Worm (Caenorhabditis elegans) whole organism, L1 larva: Measurements from ENCODE around the gene exc-1.
A peak's percentile ranks its signal among the peaks of the same experiment; 100 is the strongest.

Experiments
- F16B12.6 ChIP-seq: fragments of 150-350 bp; optimal IDR thresholded peaks from 2 replicates; lab custom pipeline; 2014; ENCODE audit warnings: missing biosample characterization, missing genetic modification characterization
- Y116A8C.19 ChIP-seq: sonication (generic microtip); optimal IDR thresholded peaks from 2 replicates; lab custom pipeline; 2016; ENCODE audit warnings: missing compliant biosample characterization, missing genetic modification characterization, borderline replicate concordance
- ama-1 ChIP-seq: fragments of 150-350 bp; optimal IDR thresholded peaks from 2 replicates; lab custom pipeline; 2014
- blmp-1 ChIP-seq: fragments of 150-350 bp; optimal IDR thresholded peaks from 2 replicates; lab custom pipeline; 2014; ENCODE audit warnings: missing biosample characterization, missing genetic modification characterization
- ceh-88 ChIP-seq: fragments of 200-800 bp; sonication (Bioruptor generic); IDR thresholded peaks from 2 replicates; pipeline ENCODE4 v1.3.6; 2022; ENCODE audit warnings: missing genetic modification characterization, missing compliant biosample characterization
- dpl-1 ChIP-seq, 3 experiments: fragments of 150-350 bp in 2 of 3; sonication (generic microtip) in 1 of 3; optimal IDR thresholded peaks; 2 replicates each; lab custom pipeline; 2014 to 2017; ENCODE audit warnings: missing biosample characterization in 3 of 3, missing genetic modification characterization in 3 of 3, missing genetic modification reagents in 3 of 3
- efl-1 ChIP-seq, 4 experiments: fragments of 150-350 bp; optimal IDR thresholded peaks in 3 of 4; peaks in 1 of 4; 1 replicate in 1 of 4; 2 replicates in 3 of 4; lab custom pipeline; 2014; ENCODE audit warnings: missing biosample characterization in 2 of 4, missing genetic modification characterization in 2 of 4, missing genetic modification reagents in 2 of 4
- efl-3 ChIP-seq: fragments of 200-800 bp; sonication (Bioruptor generic); optimal IDR thresholded peaks from 2 replicates; lab custom pipeline; 2018; ENCODE audit warnings: mild to moderate bottlenecking, missing genetic modification characterization, missing compliant biosample characterization
- elt-2 ChIP-seq: sonication (generic microtip); optimal IDR thresholded peaks from 2 replicates; lab custom pipeline; 2016; ENCODE audit warnings: missing genetic modification characterization, mild to moderate bottlenecking, inconsistent platforms, missing compliant biosample characterization, missing genetic modification reagents
- elt-3 ChIP-seq, 6 experiments: fragments of 150-350 bp in 1 of 6; sonication (generic microtip); optimal IDR thresholded peaks; 2 replicates each; lab custom pipeline; 2017 to 2018; ENCODE audit warnings: missing biosample characterization in 6 of 6, missing genetic modification characterization in 6 of 6, inconsistent platforms in 1 of 6
- grh-1 ChIP-seq: fragments of 200-800 bp; sonication (Bioruptor generic); IDR thresholded peaks from 2 replicates; pipeline ENCODE4 v1.3.6; 2022; ENCODE audit warnings: missing genetic modification reagents, missing genetic modification characterization, missing compliant biosample characterization
- hlh-4 ChIP-seq: sonication (generic microtip); optimal IDR thresholded peaks from 2 replicates; lab custom pipeline; 2016; ENCODE audit warnings: mild to moderate bottlenecking, missing genetic modification characterization, missing compliant biosample characterization
- irx-1 ChIP-seq: sonication (generic microtip); optimal IDR thresholded peaks from 2 replicates; lab custom pipeline; 2016; ENCODE audit warnings: missing genetic modification characterization, missing compliant biosample characterization
- lin-14 ChIP-seq: fragments of 200-800 bp; sonication (Bioruptor generic); optimal IDR thresholded peaks from 2 replicates; lab custom pipeline; 2018; ENCODE audit warnings: mild to moderate bottlenecking, missing genetic modification characterization, moderate library complexity, missing compliant biosample characterization
- lin-35 ChIP-seq, 2 experiments: fragments of 150-350 bp; optimal IDR thresholded peaks; 2 replicates each; lab custom pipeline; 2014; ENCODE audit warnings: missing biosample characterization in 2 of 2, missing genetic modification characterization in 2 of 2, missing genetic modification reagents in 2 of 2
- lsy-2 ChIP-seq, 2 experiments: fragments of 150-350 bp; optimal IDR thresholded peaks; 2 replicates each; lab custom pipeline; 2014; ENCODE audit warnings: missing biosample characterization in 2 of 2, missing genetic modification characterization in 2 of 2
- mdl-1 ChIP-seq, 2 experiments: fragments of 150-350 bp; optimal IDR thresholded peaks; 2 replicates each; lab custom pipeline; 2014 to 2017; ENCODE audit warnings: missing biosample characterization in 2 of 2, missing genetic modification characterization in 2 of 2, inconsistent platforms in 1 of 2
- mep-1 ChIP-seq: fragments of 150-350 bp; optimal IDR thresholded peaks from 2 replicates; lab custom pipeline; 2014; ENCODE audit warnings: missing biosample characterization, missing genetic modification characterization
- nhr-19 ChIP-seq: fragments of 200-800 bp; sonication (Bioruptor generic); conservative IDR thresholded peaks from 2 replicates; pipeline ENCODE4 v1.3.6; 2022; ENCODE audit warnings: missing genetic modification characterization, missing compliant biosample characterization
- nhr-20 ChIP-seq: sonication (generic microtip); optimal IDR thresholded peaks from 2 replicates; lab custom pipeline; 2016; ENCODE audit warnings: mild to moderate bottlenecking, missing genetic modification characterization, missing compliant biosample characterization
- nhr-47 ChIP-seq: sonication (generic microtip); optimal IDR thresholded peaks from 2 replicates; lab custom pipeline; 2016; ENCODE audit warnings: mild to moderate bottlenecking, missing genetic modification characterization, moderate library complexity, missing compliant biosample characterization
- nhr-71 ChIP-seq: sonication (generic microtip); optimal IDR thresholded peaks from 2 replicates; lab custom pipeline; 2016; ENCODE audit warnings: mild to moderate bottlenecking, missing genetic modification characterization, moderate library complexity, missing compliant biosample characterization
- nhr-85 ChIP-seq: sonication (generic microtip); peaks from one replicate; lab custom pipeline; 2016; ENCODE audit warnings: missing genetic modification characterization, inconsistent platforms, missing compliant biosample characterization
- pag-3 ChIP-seq: sonication (generic microtip); optimal IDR thresholded peaks from 2 replicates; lab custom pipeline; 2017; ENCODE audit warnings: missing genetic modification characterization, mild to moderate bottlenecking, missing compliant biosample characterization, antibody characterized with exemption, borderline replicate concordance; ENCODE audit not compliant: insufficient read depth
- pax-3 ChIP-seq: fragments of 200-800 bp; sonication (Bioruptor generic); optimal IDR thresholded peaks from 2 replicates; lab custom pipeline; 2018; ENCODE audit warnings: mild to moderate bottlenecking, missing genetic modification characterization, moderate library complexity, missing compliant biosample characterization
- skn-1 ChIP-seq: fragments of 150-350 bp; optimal IDR thresholded peaks from 2 replicates; lab custom pipeline; 2014; ENCODE audit warnings: missing biosample characterization, missing genetic modification characterization
- snpc-4 ChIP-seq: fragments of 150-350 bp; optimal IDR thresholded peaks from 2 replicates; lab custom pipeline; 2014; ENCODE audit warnings: missing biosample characterization, missing genetic modification characterization
- snu-23 ChIP-seq: sonication (generic microtip); optimal IDR thresholded peaks from 2 replicates; lab custom pipeline; 2016; ENCODE audit warnings: missing genetic modification characterization, missing compliant biosample characterization
- sox-4 ChIP-seq: sonication (generic microtip); optimal IDR thresholded peaks from 2 replicates; lab custom pipeline; 2016; ENCODE audit warnings: missing genetic modification characterization, missing compliant biosample characterization
- sup-37 ChIP-seq: fragments of 200-800 bp; sonication (Bioruptor generic); optimal IDR thresholded peaks from 2 replicates; lab custom pipeline; 2018; ENCODE audit warnings: mild to moderate bottlenecking, missing genetic modification characterization, missing compliant biosample characterization
- unc-62 ChIP-seq: fragments of 150-350 bp; optimal IDR thresholded peaks from 2 replicates; lab custom pipeline; 2014; ENCODE audit warnings: missing biosample characterization, missing genetic modification reagents, missing genetic modification characterization
- unc-86 ChIP-seq: sonication (generic microtip); optimal IDR thresholded peaks from 2 replicates; lab custom pipeline; 2016; ENCODE audit warnings: missing genetic modification characterization, missing compliant biosample characterization
- xbp-1 ChIP-seq: sonication (generic microtip); optimal IDR thresholded peaks from 2 replicates; lab custom pipeline; 2016; ENCODE audit warnings: missing genetic modification characterization, missing compliant biosample characterization
- zag-1 ChIP-seq: fragments of 150-350 bp; optimal IDR thresholded peaks from 2 replicates; lab custom pipeline; 2014; ENCODE audit warnings: missing biosample characterization, missing genetic modification characterization

Gene exc-1

DNA sequence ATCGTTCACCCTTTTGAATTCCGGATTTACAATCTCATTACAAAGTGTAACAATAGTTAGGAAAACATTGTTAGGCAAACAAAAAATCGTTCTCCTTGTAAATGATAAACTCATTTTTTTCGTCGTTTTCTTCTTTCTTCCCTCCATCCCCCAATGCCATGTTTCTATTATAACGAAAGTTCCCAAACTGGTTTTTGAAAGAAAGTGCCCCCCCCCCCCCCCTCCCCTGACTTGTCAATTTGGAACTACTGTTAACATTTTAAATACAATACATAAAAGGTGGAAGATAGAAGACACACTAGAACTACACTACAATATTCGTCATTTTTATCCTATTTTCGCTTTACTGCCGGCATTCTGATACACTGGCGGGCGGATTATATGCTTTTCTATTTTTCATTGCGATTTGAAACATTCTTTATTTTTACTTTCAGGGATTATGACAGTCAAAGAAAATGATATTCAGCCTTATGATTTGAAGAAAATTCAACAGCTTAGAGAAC, 30.9 kb downstream of the exc-1 start, which contains the start of gene R03A10.5:
Gene R03A10.5 (plus strand): TSS at position 431 of the 503 bp plus-strand sequence.
- no peak for TF ChIP-seq lin-35 (GFP tag; optimal IDR thresholded peaks at IDR 0.05; lab: Kevin White, UChicago)
- TF ChIP-seq nhr-19 (GFP tag; lab: Robert Waterston, UW), result 0 out of 2 replicates have a peak, but pooled peaks have one; percentile 5
- peak; percentile 75 for TF ChIP-seq grh-1
- TF ChIP-seq nhr-85 (tag; lab: Kevin White, UChicago), result peak; percentile 81
- TF ChIP-seq lin-14 (GFP tag; lab: Kevin White, UChicago), result peak; percentile 61
- peak; percentile 38 for TF ChIP-seq blmp-1 (tag; lab: Kevin White, UChicago)
- no peak for TF ChIP-seq mdl-1 (tag; optimal IDR thresholded peaks at IDR 0.05; lab: Kevin White, UChicago)

DNA sequence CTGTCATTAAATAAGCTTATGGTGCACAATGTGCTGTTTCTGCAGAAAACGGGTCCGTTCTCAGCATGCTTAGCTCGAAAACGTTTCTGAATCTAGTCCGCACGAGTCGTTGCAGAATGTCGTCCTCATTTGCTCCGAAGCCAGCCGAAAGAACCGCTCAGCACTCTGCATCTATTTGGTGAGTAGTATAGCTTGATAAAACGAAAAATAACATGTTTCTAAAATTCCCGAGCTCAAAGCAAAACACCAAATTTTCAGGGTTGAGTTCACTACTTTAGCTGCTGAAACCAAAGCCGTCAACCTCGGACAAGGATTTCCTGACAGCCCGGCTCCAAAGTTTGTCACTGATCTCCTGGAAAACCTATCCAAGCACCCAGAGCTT, 35.5 kb downstream of the exc-1 start, which contains the start of gene nkat-3:
Gene nkat-3 (plus strand): TSS at position 46 of the 382 bp plus-strand sequence.
- TF ChIP-seq grh-1 (no peak), unc-86 (tag; lab: Kevin White, UChicago) (no peak)

DNA sequence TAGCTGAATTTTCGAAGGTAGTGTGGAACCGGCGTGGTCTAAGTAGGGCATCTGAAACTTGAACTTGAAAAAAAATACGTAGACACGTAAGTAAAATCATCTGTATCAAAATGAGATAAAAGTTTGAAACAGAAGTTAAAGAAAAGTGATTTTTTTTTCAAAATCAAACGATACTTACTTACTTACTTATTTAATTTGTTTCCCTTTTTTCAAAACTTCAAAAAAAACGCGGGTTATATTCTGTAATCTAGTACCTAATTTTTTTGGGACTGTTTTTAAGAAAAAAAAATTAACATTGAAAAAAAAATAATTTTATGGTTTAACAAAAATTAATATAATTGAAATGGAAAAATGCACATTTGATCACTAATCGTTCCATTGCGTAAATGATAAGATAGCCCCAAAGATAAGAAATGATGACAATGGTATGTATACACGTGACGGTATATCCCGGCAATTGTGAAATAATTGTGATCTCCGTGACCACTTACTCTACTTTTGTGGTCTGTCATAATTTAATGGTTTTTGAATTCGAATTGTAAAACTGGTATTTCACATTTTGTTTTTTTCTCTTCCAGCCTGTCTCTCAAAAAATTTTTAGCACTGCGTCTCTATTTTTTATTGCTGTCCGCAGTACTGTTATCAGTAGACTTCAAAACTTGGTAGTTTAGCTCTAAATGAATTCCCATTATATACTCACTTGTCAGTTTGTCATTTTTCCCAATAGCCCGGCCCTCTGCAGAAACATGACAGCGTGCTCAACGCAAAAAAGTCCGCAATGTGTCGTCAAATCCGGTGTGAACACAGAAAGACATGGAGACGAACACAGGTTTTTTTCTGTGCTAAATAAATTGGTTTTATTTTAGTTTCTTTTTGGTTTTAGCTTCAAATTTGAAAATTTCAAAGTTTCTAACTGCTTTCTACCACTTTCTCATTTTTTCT, 36.2 kb downstream of the exc-1 start, which contains the start of gene mocs-1:
Gene mocs-1 (minus strand): TSS at position 51 of the 942 bp plus-strand sequence.
- TF ChIP-seq grh-1 (peak; percentile 50), sox-4 (tag; lab: Kevin White, UChicago) (no peak), irx-1 (tag; lab: Kevin White, UChicago) (peak; percentile 18), efl-3 (GFP tag; lab: Kevin White, UChicago) (no peak), mep-1 (tag; lab: Kevin White, UChicago) (peak; percentile 5), nhr-85 (tag; lab: Kevin White, UChicago) (peak; percentile 62), ceh-88 (GFP tag; lab: Robert Waterston, UW) (no peak), hlh-4 (no peak), zag-1 (tag; lab: Kevin White, UChicago) (no peak), lsy-2 (tag; optimal IDR thresholded peaks at IDR 0.05; lab: Kevin White, UChicago) (peak in 1 of 2 experiments; percentile 30), nhr-20 (peak; percentile 28), lin-14 (GFP tag; lab: Kevin White, UChicago) (peak; percentile 44), snu-23 (GFP tag; lab: Kevin White, UChicago) (peak; percentile 48), xbp-1 (tag; lab: Kevin White, UChicago) (no peak), skn-1 (peak; percentile 87), elt-3 (tag; optimal IDR thresholded peaks at IDR 0.05; lab: Kevin White, UChicago) (peak in 1 of 6 experiments; percentile 42), pag-3 (tag; lab: Kevin White, UChicago) (no peak), sup-37 (no peak), nhr-71 (tag; lab: Kevin White, UChicago) (peak; percentile 30), ama-1 (lab: Kevin White, UChicago) (no peak), dpl-1 (GFP tag; optimal IDR thresholded peaks at IDR 0.05; lab: Kevin White, UChicago) (peak in 1 of 3 experiments; percentile 35), nhr-47 (peak; percentile 28), efl-1 (optimal IDR thresholded peaks at IDR 0.05; lab: Kevin White, UChicago) (no peak), efl-1 (GFP tag; optimal IDR thresholded peaks at IDR 0.05 in 1 of 2; lab: Kevin White, UChicago) (peak in 1 of 2 experiments; percentile 30), elt-2 (tag; lab: Kevin White, UChicago) (peak; percentile 66), F16B12.6 (tag; lab: Kevin White, UChicago) (peak; percentile 84), unc-62 (no peak), pax-3 (tag; lab: Kevin White, UChicago) (no peak)
- TF ChIP-seq, all 84 proteins: peak for 16

DNA sequence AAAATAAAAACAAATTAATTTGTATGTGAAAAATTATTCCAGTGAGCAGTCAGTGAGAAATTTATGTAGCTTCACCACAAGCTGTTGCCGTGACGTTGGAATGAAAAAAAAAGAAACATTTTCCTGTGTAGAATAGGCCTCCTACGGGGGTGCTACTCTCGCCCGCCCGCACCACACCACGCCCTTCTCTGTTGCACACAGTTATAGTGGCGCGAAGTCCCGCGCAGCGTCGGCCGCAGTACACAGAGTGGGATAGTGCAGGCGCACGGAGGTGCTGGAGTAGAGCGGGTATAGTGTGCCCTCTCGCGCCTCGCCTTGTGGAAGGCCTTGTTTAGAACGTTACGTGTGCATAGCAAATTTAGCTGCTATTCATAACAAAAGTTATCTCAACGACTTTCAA, 38.4 kb downstream of the exc-1 start:
- no peak for TF ChIP-seq Y116A8C.19 (tag; lab: Kevin White, UChicago)
- no peak for TF ChIP-seq pax-3 (tag; lab: Kevin White, UChicago)
- TF ChIP-seq snpc-4, result peak; percentile 92
